Worm (Caenorhabditis elegans) whole organism, L1 larva: ENCODE results near the gene C32D5.8.

Experiments
- Y116A8C.19 ChIP-seq: sonication (generic microtip); optimal IDR thresholded peaks from 2 replicates; lab custom pipeline; 2016; ENCODE audit warnings: missing compliant biosample characterization, missing genetic modification characterization, borderline replicate concordance
- alr-1 ChIP-seq: fragments of 200-800 bp; sonication (Bioruptor generic); optimal IDR thresholded peaks from 2 replicates; lab custom pipeline; 2018; ENCODE audit warnings: borderline replicate concordance, mild to moderate bottlenecking, missing genetic modification characterization, missing compliant biosample characterization
- ceh-8 ChIP-seq: fragments of 200-800 bp; sonication (Bioruptor generic); optimal IDR thresholded peaks from 2 replicates; lab custom pipeline; 2018; ENCODE audit warnings: mild to moderate bottlenecking, missing genetic modification characterization, moderate library complexity, missing compliant biosample characterization
- efl-1 ChIP-seq, 4 experiments: fragments of 150-350 bp; optimal IDR thresholded peaks in 3 of 4; peaks in 1 of 4; 1 replicate in 1 of 4; 2 replicates in 3 of 4; lab custom pipeline; 2014; ENCODE audit warnings: missing biosample characterization in 2 of 4, missing genetic modification characterization in 2 of 4, missing genetic modification reagents in 2 of 4
- hpl-2 ChIP-seq: fragments of 150-350 bp; optimal IDR thresholded peaks from 2 replicates; lab custom pipeline; 2014; ENCODE audit warnings: missing biosample characterization, missing genetic modification reagents, missing genetic modification characterization
- jun-1 ChIP-seq: fragments of 150-350 bp; optimal IDR thresholded peaks from 2 replicates; lab custom pipeline; 2014; ENCODE audit warnings: missing biosample characterization, missing genetic modification reagents, missing genetic modification characterization
- pag-3 ChIP-seq: sonication (generic microtip); optimal IDR thresholded peaks from 2 replicates; lab custom pipeline; 2017; ENCODE audit warnings: missing genetic modification characterization, mild to moderate bottlenecking, missing compliant biosample characterization, antibody characterized with exemption, borderline replicate concordance; ENCODE audit not compliant: insufficient read depth
- pqm-1 ChIP-seq: sonication (generic microtip); optimal IDR thresholded peaks from 3 replicates; lab custom pipeline; 2017; ENCODE audit warnings: missing biosample characterization, missing genetic modification characterization
- tbx-2 ChIP-seq: sonication (generic microtip); optimal IDR thresholded peaks from 2 replicates; lab custom pipeline; 2016; ENCODE audit warnings: missing genetic modification characterization, missing compliant biosample characterization
- unc-62 ChIP-seq: fragments of 150-350 bp; optimal IDR thresholded peaks from 2 replicates; lab custom pipeline; 2014; ENCODE audit warnings: missing biosample characterization, missing genetic modification reagents, missing genetic modification characterization
- vab-15 ChIP-seq: sonication (generic microtip); optimal IDR thresholded peaks from 2 replicates; lab custom pipeline; 2017; ENCODE audit warnings: missing genotype, mild to moderate bottlenecking, missing genetic modification characterization, missing compliant biosample characterization

- TF ChIP-seq unc-62 (GFP tag; lab: Kevin White, UChicago) (no peak), jun-1 (tag; lab: Kevin White, UChicago) (no peak), pqm-1 (no peak), Y116A8C.19 (tag; lab: Kevin White, UChicago) (no peak), tbx-2 (tag; lab: Kevin White, UChicago) (no peak), vab-15 (no peak), pag-3 (no peak), ceh-8 (no peak), efl-1 (optimal IDR thresholded peaks at IDR 0.05; lab: Kevin White, UChicago) (no peak), efl-1 (GFP tag; optimal IDR thresholded peaks at IDR 0.05 in 1 of 2; lab: Kevin White, UChicago) (no peak), hpl-2 (GFP tag; lab: Kevin White, UChicago) (no peak), alr-1 (no peak)
Measured at ce11 chrII:6351887-6352286, 6.1 kb upstream of the C32D5.8 start, which contains the start of gene C32D5.10.
